Worm (Caenorhabditis elegans) whole organism, mixed stage, embryonic: ENCODE data around the gene B0524.6.

Source experiments
- blmp-1 ChIP-seq: fragments of 150-350 bp; optimal IDR thresholded peaks from 2 replicates; lab custom pipeline; 2014; ENCODE audit warnings: missing biosample characterization, missing genetic modification characterization
- elt-3 ChIP-seq: fragments of 150-350 bp; optimal IDR thresholded peaks from 2 replicates; lab custom pipeline; 2014; ENCODE audit warnings: missing biosample characterization, missing genetic modification characterization
- lin-32 ChIP-seq: fragments of 200-800 bp; sonication (Bioruptor generic); optimal IDR thresholded peaks from 2 replicates; lab custom pipeline; 2018; ENCODE audit warnings: mild to moderate bottlenecking, missing genetic modification characterization, missing compliant biosample characterization
- nhr-12 ChIP-seq: fragments of 150-350 bp; optimal IDR thresholded peaks from 2 replicates; lab custom pipeline; 2014; ENCODE audit warnings: missing biosample characterization, missing genetic modification characterization
- sptf-1 ChIP-seq: sonication (generic microtip); optimal IDR thresholded peaks from 2 replicates; lab custom pipeline; 2017; ENCODE audit warnings: mild to moderate bottlenecking, missing genetic modification characterization, moderate library complexity, missing compliant biosample characterization
- unc-62 ChIP-seq: fragments of 150-350 bp; optimal IDR thresholded peaks from 2 replicates; lab custom pipeline; 2014; ENCODE audit warnings: missing biosample characterization, missing genetic modification reagents, missing genetic modification characterization

- no peak for TF ChIP-seq lin-32 (GFP tag; lab: Kevin White, UChicago)
- TF ChIP-seq nhr-12 (tag; lab: Kevin White, UChicago) = no peak
- TF ChIP-seq blmp-1 (tag; lab: Kevin White, UChicago) = no peak
- no peak for TF ChIP-seq elt-3 (tag; lab: Kevin White, UChicago)
- no peak for TF ChIP-seq unc-62 (GFP tag; lab: Kevin White, UChicago)
- TF ChIP-seq sptf-1 (tag; lab: Kevin White, UChicago) = no peak
Measured at ce11 chrIII:1878065-1878464, 27.4 kb downstream of the B0524.6 start, which contains the start of gene smi-1.
